Fruit fly (Drosophila melanogaster): Measurements from ENCODE around the gene mtgo.

The mtgo gene

DNA sequence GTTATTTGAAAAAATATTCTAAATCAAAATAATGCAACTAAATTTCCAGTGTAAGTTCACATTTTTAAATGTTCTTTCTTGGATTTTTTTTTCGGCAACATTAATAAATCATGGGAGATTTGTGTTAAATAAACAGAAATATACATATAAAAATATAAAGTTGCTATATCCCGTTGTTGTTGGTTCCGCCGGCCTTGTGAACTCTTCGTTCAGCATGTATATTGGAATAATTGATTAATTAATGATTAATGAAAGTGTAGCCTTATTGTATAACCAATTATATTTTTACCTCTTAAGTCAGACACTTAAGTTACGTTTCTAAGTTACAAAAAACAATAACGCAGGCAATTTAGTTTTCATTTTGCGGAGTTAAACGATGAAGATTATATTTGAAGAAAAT is 37.6 kb upstream of the mtgo start:
- TF ChIP-seq pan (optimal IDR thresholded peaks at IDR 0.05) (no peak), Hr83 (GFP tag; optimal IDR thresholded peaks at IDR 0.05; ENCODE audit: poor library complexity, severe bottlenecking) (no peak), tai (GFP tag; optimal IDR thresholded peaks at IDR 0.05) (no peak), OdsH (GFP tag; optimal IDR thresholded peaks at IDR 0.05) (no peak), Mio (GFP tag; optimal IDR thresholded peaks at IDR 0.05) (no peak), CG9705 (GFP tag; optimal IDR thresholded peaks at IDR 0.05) (no peak), Dfd (GFP tag; optimal IDR thresholded peaks at IDR 0.05) (no peak), foxo (GFP tag; optimal IDR thresholded peaks at IDR 0.05) (no peak), usp (GFP tag; optimal IDR thresholded peaks at IDR 0.05) (no peak), Hnf4 (GFP tag; optimal IDR thresholded peaks at IDR 0.05) (no peak), Abd-B (GFP tag; optimal IDR thresholded peaks at IDR 0.05) (no peak), N (GFP tag; optimal IDR thresholded peaks at IDR 0.05) (no peak), brk (GFP tag; optimal IDR thresholded peaks at IDR 0.05) (no peak), ey (GFP tag; optimal IDR thresholded peaks at IDR 0.05) (no peak)

DNA sequence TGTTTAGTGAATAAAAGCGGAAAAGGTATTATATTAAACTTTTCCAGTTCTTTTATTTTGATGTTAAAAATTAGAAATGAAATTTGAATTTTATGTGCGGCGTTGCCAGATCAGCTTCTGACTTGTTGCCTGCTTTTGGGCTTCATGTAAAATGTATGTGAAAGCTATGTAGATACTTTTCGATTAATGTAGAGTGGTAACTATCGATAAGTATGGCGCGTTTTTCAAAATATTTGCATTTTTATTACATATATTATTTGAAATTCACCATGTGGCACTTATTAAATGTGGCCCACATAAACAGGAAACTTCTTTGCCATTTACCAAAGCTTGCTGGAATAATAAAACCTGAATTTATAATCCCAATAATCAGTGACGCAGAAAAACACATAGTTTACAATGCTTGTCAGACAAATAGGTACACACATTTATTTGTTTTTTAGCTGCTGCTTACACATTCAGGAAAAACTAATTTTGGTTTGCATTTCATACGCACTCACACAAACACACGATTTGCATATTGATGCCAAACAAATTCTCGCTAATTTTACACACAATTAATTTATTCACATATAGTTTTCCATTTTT is 37.0 kb upstream of the mtgo start:
- TF ChIP-seq ey (GFP tag; optimal IDR thresholded peaks at IDR 0.05): no peak
- TF ChIP-seq Abd-B (GFP tag; optimal IDR thresholded peaks at IDR 0.05): no peak
- no peak for TF ChIP-seq sv (GFP tag; optimal IDR thresholded peaks at IDR 0.05)
- no peak for TF ChIP-seq tai (GFP tag; optimal IDR thresholded peaks at IDR 0.05)
- TF ChIP-seq GATAd (GFP tag; optimal IDR thresholded peaks at IDR 0.05): no peak
- peak; percentile 59 for TF ChIP-seq Myc (optimal IDR thresholded peaks at IDR 0.05)
- TF ChIP-seq Rel (GFP tag; optimal IDR thresholded peaks at IDR 0.05): no peak
- TF ChIP-seq Rel (tag; optimal IDR thresholded peaks at IDR 0.05): peak; percentile 13

DNA sequence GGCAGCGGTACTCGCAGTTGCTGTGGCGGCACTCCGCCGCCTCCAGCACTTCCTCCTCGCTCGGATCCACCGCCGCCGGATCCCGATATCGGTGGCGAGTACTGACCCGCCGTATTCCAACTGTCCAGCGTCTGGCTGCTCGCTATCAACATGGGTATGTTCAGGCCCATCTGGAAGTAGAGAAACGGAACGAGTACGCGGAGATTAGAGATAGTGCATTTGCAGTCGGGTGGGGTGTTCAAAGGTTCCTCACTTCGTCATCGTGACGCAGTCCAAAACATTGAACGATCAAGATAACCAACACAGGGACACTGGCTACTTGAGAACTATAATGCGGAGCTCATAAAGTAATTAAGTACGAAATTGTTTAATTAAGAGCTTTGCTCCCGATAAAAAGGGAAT is 33.5 kb upstream of the mtgo start:
- TF ChIP-seq lola (GFP tag; optimal IDR thresholded peaks at IDR 0.05) (no peak), ey (GFP tag; optimal IDR thresholded peaks at IDR 0.05) (no peak), rgr (GFP tag; optimal IDR thresholded peaks at IDR 0.05) (no peak), N (GFP tag; optimal IDR thresholded peaks at IDR 0.05) (no peak), fru (GFP tag; optimal IDR thresholded peaks at IDR 0.05) (no peak)

DNA sequence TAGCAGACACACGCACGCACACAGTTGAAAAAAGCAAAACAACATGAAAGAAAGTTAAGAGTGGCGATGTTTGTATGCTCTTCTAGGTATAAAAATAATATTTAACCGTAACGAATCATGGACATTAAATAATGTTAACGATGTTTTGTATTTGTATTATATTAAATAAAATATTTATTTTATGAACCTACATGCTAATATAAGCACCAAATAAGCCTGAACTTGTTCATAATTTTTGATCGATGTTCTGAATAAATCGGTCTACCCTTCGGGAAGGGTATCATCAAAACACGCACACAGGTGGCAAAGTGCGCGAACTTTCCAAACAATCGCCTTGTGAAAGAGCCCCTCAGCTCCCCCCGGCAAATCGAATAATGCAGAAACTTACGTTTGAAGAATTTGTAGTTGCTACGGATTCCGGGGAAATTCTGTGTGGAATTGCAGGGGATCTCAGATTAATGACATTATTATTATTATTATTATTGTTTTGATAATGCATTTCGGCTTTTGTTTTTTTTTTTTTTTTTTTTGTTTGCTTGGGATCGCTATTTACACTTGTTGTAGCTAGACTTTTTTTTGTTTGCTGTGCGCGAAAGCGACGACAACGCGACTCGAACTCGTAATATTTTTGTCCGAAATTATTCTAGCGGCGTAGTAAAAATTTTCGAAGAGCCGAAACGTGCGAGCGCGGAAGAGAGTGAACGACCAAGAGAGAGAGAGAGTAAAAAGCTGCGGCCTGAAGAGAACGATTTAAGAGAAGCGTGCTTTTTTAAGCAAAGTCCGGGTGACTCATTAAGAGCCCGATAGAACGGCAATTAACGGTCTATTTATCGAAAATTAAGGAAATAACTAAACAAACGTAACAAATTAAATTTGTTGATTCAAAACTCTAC is 25.0 kb upstream of the mtgo start:
- TF ChIP-seq br (GFP tag; optimal IDR thresholded peaks at IDR 0.05) (no peak), OdsH (GFP tag; optimal IDR thresholded peaks at IDR 0.05) (peak; percentile 28), Dfd (GFP tag; optimal IDR thresholded peaks at IDR 0.05) (no peak), GATAd (GFP tag; optimal IDR thresholded peaks at IDR 0.05) (no peak), psq (GFP tag; optimal IDR thresholded peaks at IDR 0.05) (no peak), foxo (GFP tag; optimal IDR thresholded peaks at IDR 0.05) (peak in 1 of 2 experiments; percentile 13), h (GFP tag; optimal IDR thresholded peaks at IDR 0.05) (peak; percentile 27), woc (GFP tag; optimal IDR thresholded peaks at IDR 0.05) (peak; percentile 24), Dif (GFP tag; optimal IDR thresholded peaks at IDR 0.05; ENCODE audit: partially characterized antibody) (peak; percentile 63), tai (GFP tag; optimal IDR thresholded peaks at IDR 0.05) (no peak), Hr78 (GFP tag; optimal IDR thresholded peaks at IDR 0.05) (no peak), Mio (GFP tag; optimal IDR thresholded peaks at IDR 0.05) (no peak), HLH106 (tag; optimal IDR thresholded peaks at IDR 0.05) (peak; percentile 64), pan (optimal IDR thresholded peaks at IDR 0.05) (no peak), Myc (optimal IDR thresholded peaks at IDR 0.05) (no peak), dmrt93B (GFP tag; optimal IDR thresholded peaks at IDR 0.05) (peak; percentile 23), fru (GFP tag; optimal IDR thresholded peaks at IDR 0.05) (no peak), CG32264 (GFP tag; optimal IDR thresholded peaks at IDR 0.05) (no peak), lola (GFP tag; optimal IDR thresholded peaks at IDR 0.05) (no peak), rgr (GFP tag; optimal IDR thresholded peaks at IDR 0.05) (peak; percentile 18), Hnf4 (GFP tag; optimal IDR thresholded peaks at IDR 0.05) (peak; percentile 14), Sp1 (GFP tag; optimal IDR thresholded peaks at IDR 0.05) (no peak), N (GFP tag; optimal IDR thresholded peaks at IDR 0.05) (no peak), sage (GFP tag; optimal IDR thresholded peaks at IDR 0.05) (no peak), CG9705 (GFP tag; optimal IDR thresholded peaks at IDR 0.05) (no peak), brk (GFP tag; optimal IDR thresholded peaks at IDR 0.05) (peak; percentile 55), sv (GFP tag; optimal IDR thresholded peaks at IDR 0.05) (no peak), dl (GFP tag; optimal IDR thresholded peaks at IDR 0.05; ENCODE audit: insufficient read depth in 1 of 2, partially characterized antibody in 2 of 2) (peak; percentile 9 to 27), Jra (GFP tag; optimal IDR thresholded peaks at IDR 0.05) (no peak), CrebA (GFP tag; optimal IDR thresholded peaks at IDR 0.05; ENCODE audit: borderline replicate concordance) (no peak)

Data from whole organism, wandering third instar larva.